Worm (Caenorhabditis elegans): ENCODE results near the gene ten-1.

The ten-1 gene

DNA sequence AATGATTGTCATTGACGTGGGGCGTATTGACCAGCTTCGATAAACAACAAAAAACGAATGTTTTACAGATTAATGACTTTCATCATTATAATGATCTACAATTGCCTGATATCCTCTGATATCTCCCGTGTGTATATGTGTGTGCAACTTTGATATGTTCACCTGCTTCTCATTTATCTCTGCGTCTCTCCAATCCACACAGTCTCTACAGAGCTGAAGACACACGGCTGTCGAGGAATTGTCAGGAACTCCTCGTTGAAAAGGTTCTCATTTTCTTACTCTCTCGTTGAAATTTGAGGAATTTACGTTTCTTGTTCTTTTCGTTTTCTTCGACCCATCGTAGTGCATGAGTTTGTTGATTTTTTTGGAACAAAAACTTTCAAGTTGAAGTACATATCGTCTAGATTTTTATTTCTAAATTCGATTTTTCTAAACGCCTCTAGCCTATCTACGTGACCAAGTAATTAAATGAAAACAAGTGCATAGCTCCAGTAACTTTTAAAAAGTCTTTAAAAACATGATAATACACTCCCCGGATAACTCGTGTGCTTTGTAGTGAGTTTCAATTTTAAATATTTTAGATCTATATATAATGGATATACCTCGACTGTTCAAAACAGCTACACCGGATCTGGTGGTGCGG lies at the start of gene ten-1:
Gene ten-1 (plus strand): TSS at position 593 of the 643 bp plus-strand sequence.
- no peak for TF ChIP-seq lin-13 (GFP tag; optimal IDR thresholded peaks at IDR 0.05)
- no peak for TF ChIP-seq elt-1 (tag; optimal IDR thresholded peaks at IDR 0.05)
- TF ChIP-seq ztf-4 (tag; optimal IDR thresholded peaks at IDR 0.05): peak; percentile 44
- peak in 1 of 2 experiments; percentile 45 for TF ChIP-seq lsy-2 (tag; optimal IDR thresholded peaks at IDR 0.05)
- TF ChIP-seq F13H6.1 (tag; optimal IDR thresholded peaks at IDR 0.05): peak; percentile 33
- no peak for TF ChIP-seq sma-9 (GFP tag; optimal IDR thresholded peaks at IDR 0.05)
- TF ChIP-seq sma-9 (tag; optimal IDR thresholded peaks at IDR 0.05): no peak

DNA sequence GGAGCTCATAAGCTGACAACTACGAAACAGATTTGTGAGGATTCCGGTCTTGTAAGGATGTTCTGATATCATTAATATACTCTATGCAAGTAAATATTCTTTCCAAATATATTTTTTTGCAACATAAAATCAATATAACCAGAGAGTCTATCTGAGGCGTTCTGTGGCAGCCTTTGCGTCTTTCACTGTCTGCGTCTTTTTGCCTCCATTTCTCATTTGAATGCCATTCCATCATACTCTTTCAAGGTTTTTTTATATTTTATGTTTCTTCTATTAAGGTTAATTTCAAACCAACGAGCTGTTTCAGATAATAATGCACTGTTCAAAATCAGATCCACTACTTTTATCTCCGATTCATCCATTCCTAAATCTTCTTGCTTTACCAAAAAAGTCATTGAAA lies 25.4 kb upstream of the ten-1 start, which contains the start of gene R05H11.1:
Gene R05H11.1 (plus strand): TSS at position 301 of the 400 bp plus-strand sequence.
- TF ChIP-seq ztf-1 (GFP tag; conservative IDR thresholded peaks at IDR 0.05): no peak
- no peak for TF ChIP-seq crh-2 (tag; optimal IDR thresholded peaks at IDR 0.05)
- TF ChIP-seq nhr-6 (tag; optimal IDR thresholded peaks at IDR 0.05): no peak
- no peak for TF ChIP-seq C34F6.9 (tag; optimal IDR thresholded peaks at IDR 0.05)
- no peak for TF ChIP-seq lin-39 (tag; optimal IDR thresholded peaks at IDR 0.05)
- no peak for TF ChIP-seq mab-5 (tag; optimal IDR thresholded peaks at IDR 0.05)
- no peak for TF ChIP-seq nhr-21 (tag; optimal IDR thresholded peaks at IDR 0.05)
- no peak for TF ChIP-seq snpc-4 (tag; optimal IDR thresholded peaks at IDR 0.05)
- no peak for TF ChIP-seq ztf-11 (tag; optimal IDR thresholded peaks at IDR 0.05)
- no peak for TF ChIP-seq unc-39 (tag; optimal IDR thresholded peaks at IDR 0.05)
- no peak for TF ChIP-seq nhr-77 (tag; optimal IDR thresholded peaks at IDR 0.05)
- no peak for TF ChIP-seq blmp-1 (tag; optimal IDR thresholded peaks at IDR 0.05; ENCODE audit: insufficient read depth)
- no peak for TF ChIP-seq nhr-237 (tag; optimal IDR thresholded peaks at IDR 0.05)
- no peak for TF ChIP-seq dmd-4 (tag; optimal IDR thresholded peaks at IDR 0.05)

DNA sequence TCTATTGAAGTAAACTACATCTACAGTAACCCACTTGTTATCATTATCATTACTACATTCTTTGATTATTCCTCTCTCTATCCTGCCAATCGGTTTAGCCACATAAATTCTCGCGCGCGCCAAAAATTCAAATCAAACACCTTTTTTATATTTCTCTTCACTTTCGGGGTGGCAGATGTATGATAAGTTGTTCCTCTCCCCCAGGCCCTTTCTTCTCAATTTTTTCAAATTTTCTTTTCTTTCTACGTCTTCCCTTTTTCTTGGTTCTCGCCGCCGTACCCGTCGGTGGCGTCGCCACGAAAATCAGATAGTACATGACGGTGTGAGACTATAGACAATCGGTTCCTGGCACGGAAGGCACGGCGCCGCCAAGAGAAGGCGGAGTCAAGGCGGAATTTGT lies 22.8 kb upstream of the ten-1 start, which contains the start of gene R05H11.2:
Gene R05H11.2 (plus strand): TSS at position 333 of the 400 bp plus-strand sequence.
- no peak for TF ChIP-seq nhr-11 (tag; optimal IDR thresholded peaks at IDR 0.05)
- peak in 1 of 2 experiments; percentile 31 for TF ChIP-seq lsy-2 (tag; optimal IDR thresholded peaks at IDR 0.05)
- TF ChIP-seq elt-1 (tag; optimal IDR thresholded peaks at IDR 0.05): no peak
- TF ChIP-seq ztf-11 (tag; optimal IDR thresholded peaks at IDR 0.05): no peak
- TF ChIP-seq skn-1 (tag; optimal IDR thresholded peaks at IDR 0.05): no peak
- TF ChIP-seq nhr-23 (tag; optimal IDR thresholded peaks at IDR 0.05): no peak
- no peak for TF ChIP-seq unc-62 (GFP tag; optimal IDR thresholded peaks at IDR 0.05)
- TF ChIP-seq nhr-6 (tag; optimal IDR thresholded peaks at IDR 0.05): no peak
- TF ChIP-seq zag-1 (tag; optimal IDR thresholded peaks at IDR 0.05): no peak
- no peak for TF ChIP-seq egl-27 (tag; optimal IDR thresholded peaks at IDR 0.05)
- no peak for TF ChIP-seq ztf-1 (GFP tag; conservative IDR thresholded peaks at IDR 0.05)
- TF ChIP-seq peb-1 (tag; optimal IDR thresholded peaks at IDR 0.05): no peak
- peak; percentile 36 for TF ChIP-seq crh-2 (tag; optimal IDR thresholded peaks at IDR 0.05)
- TF ChIP-seq ama-1 (optimal IDR thresholded peaks at IDR 0.05): no peak
- peak; percentile 49 for TF ChIP-seq nhr-21 (tag; optimal IDR thresholded peaks at IDR 0.05)
- peak; percentile 80 for TF ChIP-seq sma-3 (GFP tag; optimal IDR thresholded peaks at IDR 0.05)
- TF ChIP-seq unc-39 (tag; optimal IDR thresholded peaks at IDR 0.05): no peak
- TF ChIP-seq Y55F3AM.14 (GFP tag; optimal IDR thresholded peaks at IDR 0.05): no peak
- TF ChIP-seq alr-1 (tag; optimal IDR thresholded peaks at IDR 0.05): no peak
- no peak for TF ChIP-seq ztf-4 (tag; optimal IDR thresholded peaks at IDR 0.05)
- no peak for TF ChIP-seq mbf-1 (tag; optimal IDR thresholded peaks at IDR 0.05)
- TF ChIP-seq lin-39 (tag; optimal IDR thresholded peaks at IDR 0.05): no peak
- peak; percentile 58 for TF ChIP-seq gmeb-1 (tag; optimal IDR thresholded peaks at IDR 0.05)
- no peak for TF ChIP-seq ceh-82 (tag; optimal IDR thresholded peaks at IDR 0.05)
- no peak for TF ChIP-seq nhr-77 (tag; optimal IDR thresholded peaks at IDR 0.05)
- no peak for TF ChIP-seq nhr-237 (tag; optimal IDR thresholded peaks at IDR 0.05)
- TF ChIP-seq lin-11 (tag; optimal IDR thresholded peaks at IDR 0.05): no peak
- TF ChIP-seq unc-55 (GFP tag; optimal IDR thresholded peaks at IDR 0.05): no peak
- no peak for TF ChIP-seq R02D3.7 (tag; optimal IDR thresholded peaks at IDR 0.05)
- peak; percentile 41 for TF ChIP-seq sma-9 (GFP tag; optimal IDR thresholded peaks at IDR 0.05)
- no peak for TF ChIP-seq sma-9 (tag; optimal IDR thresholded peaks at IDR 0.05)
- TF ChIP-seq nhr-25 (tag; optimal IDR thresholded peaks at IDR 0.05): no peak
- no peak for TF ChIP-seq lin-13 (GFP tag; optimal IDR thresholded peaks at IDR 0.05)
- TF ChIP-seq ceh-16 (tag; optimal IDR thresholded peaks at IDR 0.05): peak; percentile 29
- TF ChIP-seq mdl-1 (tag; optimal IDR thresholded peaks at IDR 0.05): no peak
- no peak for TF ChIP-seq F13H6.1 (tag; optimal IDR thresholded peaks at IDR 0.05)
- no peak for TF ChIP-seq nhr-12 (tag; optimal IDR thresholded peaks at IDR 0.05)
- peak; percentile 36 for TF ChIP-seq blmp-1 (tag; optimal IDR thresholded peaks at IDR 0.05; ENCODE audit: insufficient read depth)
- TF ChIP-seq sem-4 (tag; optimal IDR thresholded peaks at IDR 0.05): no peak
- no peak for TF ChIP-seq ZK546.5 (tag; optimal IDR thresholded peaks at IDR 0.05)
- no peak for TF ChIP-seq nhr-10 (tag; optimal IDR thresholded peaks at IDR 0.05)
- TF ChIP-seq aly-2 (tag; optimal IDR thresholded peaks at IDR 0.05): no peak
- no peak for TF ChIP-seq nhr-129 (tag; optimal IDR thresholded peaks at IDR 0.05)
- TF ChIP-seq C34F6.9 (tag; optimal IDR thresholded peaks at IDR 0.05): no peak
- no peak for TF ChIP-seq dmd-4 (tag; optimal IDR thresholded peaks at IDR 0.05)
- no peak for TF ChIP-seq mab-5 (tag; optimal IDR thresholded peaks at IDR 0.05)
- TF ChIP-seq snpc-4 (tag; optimal IDR thresholded peaks at IDR 0.05): no peak

Data from whole organism, L2 larva.